Fruit fly (Drosophila melanogaster) S2 (cell line): ENCODE data around the gene CG4278.

ENCODE experiments used
- CG8478 ChIP-seq: fragments of >200 bp; optimal IDR thresholded peaks from 2 replicates; lab custom pipeline; 2018
- CTCF ChIP-seq, 2 experiments: fragments of >200 bp; optimal IDR thresholded peaks; 2 replicates each; lab custom pipeline; 2018

dm6 chr2L:16299466-16300311 lies 27.2 kb upstream of the CG4278 start, which contains the start of the genes heix and CG17328:
- TF ChIP-seq CG8478 (lab: Kevin White, UChicago) = no peak
- TF ChIP-seq CTCF (optimal IDR thresholded peaks at IDR 0.05; lab: Kevin White, UChicago) = no peak
